Fruit fly (Drosophila melanogaster): Measurements from ENCODE around the gene CG3552.

The CG3552 gene

DNA sequence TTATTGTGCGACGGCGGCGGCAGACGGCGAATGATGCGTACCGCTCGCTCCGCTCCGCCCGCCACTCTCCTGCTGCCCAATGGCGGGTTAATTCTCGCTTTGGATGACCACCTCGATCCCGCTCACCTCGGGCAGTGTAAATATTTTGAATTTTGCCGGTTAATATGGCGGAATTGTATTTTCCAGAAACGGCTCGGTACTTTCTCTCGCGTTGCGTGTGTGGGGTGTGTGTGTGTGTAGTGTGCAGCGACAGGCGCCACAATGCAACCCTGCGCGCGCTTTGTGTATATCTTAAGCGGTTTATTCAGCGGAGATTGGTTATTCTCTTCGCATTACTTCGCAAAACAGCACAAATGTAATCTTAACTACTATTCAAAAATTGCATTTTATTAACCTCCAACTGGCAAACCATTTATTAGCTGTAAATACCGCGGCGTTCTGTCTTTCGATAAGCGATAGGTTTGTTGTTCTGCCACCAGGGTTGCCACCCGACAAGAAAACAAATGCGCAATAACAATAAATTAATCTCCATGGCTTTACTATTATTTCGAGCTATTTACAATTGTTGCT lies at the start of gene CG3552, which contains the start of gene phol:
Gene CG3552, plus strand, starts transcription at position 500 of the 570 bp plus-strand sequence.
Gene phol, minus strand, starts transcription at position 463 of the 570 bp plus-strand sequence.
- TF ChIP-seq CG17801 (GFP tag; optimal IDR thresholded peaks at IDR 0.05; ENCODE audit: partially characterized antibody) = peak; percentile 9

DNA sequence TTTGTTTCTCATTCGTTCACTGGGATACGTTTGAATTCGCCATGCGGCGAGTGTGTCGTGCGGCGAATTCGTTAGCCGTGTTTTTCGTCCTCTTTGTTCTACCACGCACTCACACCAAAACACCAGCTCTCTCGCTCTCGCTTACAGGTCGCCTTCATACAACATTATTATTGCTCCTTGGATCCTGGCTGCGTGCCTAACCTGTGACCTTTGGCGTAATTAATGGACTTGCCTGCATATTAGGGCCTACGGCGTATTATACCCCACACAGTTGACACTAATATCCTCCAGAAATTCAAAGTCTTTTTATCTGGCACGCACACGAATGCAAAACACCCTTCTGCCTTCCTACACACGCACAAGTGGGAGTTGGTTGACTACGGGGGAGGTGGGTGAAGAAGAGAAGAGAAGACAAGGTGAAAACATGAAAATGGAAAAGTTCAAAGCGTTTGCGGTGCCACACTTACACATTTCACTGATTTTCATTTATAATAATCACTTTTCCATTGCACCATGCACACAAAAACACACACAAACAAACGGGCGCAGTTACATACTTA lies 46.0 kb upstream of the CG3552 start:
- no peak for TF ChIP-seq CG17801 (GFP tag; optimal IDR thresholded peaks at IDR 0.05; ENCODE audit: partially characterized antibody)

DNA sequence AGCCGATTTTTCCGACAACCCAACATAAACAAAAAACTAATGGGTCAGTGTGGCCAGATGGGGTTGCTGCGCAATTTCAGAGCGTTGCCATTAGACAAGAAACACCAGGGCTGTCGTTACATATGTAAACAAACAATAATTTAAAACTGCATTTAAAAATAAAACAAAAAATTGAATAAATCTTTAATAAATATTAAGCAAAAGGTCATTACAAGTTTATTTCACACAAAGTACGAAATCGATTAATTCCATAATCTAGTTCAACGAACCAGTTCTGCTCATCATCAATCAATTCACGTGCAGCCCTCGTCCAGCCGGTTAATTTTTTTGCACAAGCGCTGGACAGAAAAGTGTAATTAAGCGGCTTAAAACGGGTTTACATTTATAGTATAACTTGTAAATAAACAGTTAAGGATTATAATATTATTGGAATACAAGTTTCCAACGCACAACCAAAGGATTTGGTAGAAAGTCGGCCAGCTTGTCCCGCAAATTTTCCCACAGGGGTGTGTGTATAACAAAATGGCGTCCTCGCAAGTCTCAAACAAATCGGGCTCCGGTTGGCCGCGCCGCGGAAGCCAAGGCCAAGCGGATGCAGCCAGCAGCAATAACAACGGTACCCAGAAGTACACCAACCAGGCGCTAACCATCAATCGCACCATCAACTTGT lies 45.2 kb upstream of the CG3552 start, which contains the start of the genes CG4022 and Cpsf5:
Gene CG4022, minus strand, starts transcription at position 79 of the 670 bp plus-strand sequence.
Gene Cpsf5, plus strand, starts transcription at position 285 of the 670 bp plus-strand sequence.
- TF ChIP-seq CG17801 (GFP tag; optimal IDR thresholded peaks at IDR 0.05; ENCODE audit: partially characterized antibody) = peak; percentile 81

DNA sequence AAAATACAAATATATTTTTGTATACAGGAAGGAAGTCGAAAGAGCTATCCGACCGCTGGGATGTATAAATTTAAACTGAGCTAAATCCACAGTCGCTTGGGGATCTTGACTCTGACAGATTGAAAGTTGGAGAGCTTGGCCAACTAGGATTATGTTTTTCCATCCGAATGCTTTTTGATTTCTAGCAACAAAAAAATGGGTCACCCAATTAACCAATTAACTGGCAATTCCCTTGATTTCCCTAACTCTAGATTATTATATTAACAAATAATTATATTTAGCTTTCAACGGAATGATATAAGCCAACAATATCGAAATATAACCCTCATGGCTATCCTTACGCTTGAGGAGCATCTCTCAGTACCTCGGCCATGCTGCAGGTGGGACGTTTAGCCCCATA lies 38.8 kb upstream of the CG3552 start, which contains the start of gene CG3982:
Gene CG3982, minus strand, starts transcription at position 101 of the 400 bp plus-strand sequence.
- no peak for TF ChIP-seq CG17801 (GFP tag; optimal IDR thresholded peaks at IDR 0.05; ENCODE audit: partially characterized antibody)

DNA sequence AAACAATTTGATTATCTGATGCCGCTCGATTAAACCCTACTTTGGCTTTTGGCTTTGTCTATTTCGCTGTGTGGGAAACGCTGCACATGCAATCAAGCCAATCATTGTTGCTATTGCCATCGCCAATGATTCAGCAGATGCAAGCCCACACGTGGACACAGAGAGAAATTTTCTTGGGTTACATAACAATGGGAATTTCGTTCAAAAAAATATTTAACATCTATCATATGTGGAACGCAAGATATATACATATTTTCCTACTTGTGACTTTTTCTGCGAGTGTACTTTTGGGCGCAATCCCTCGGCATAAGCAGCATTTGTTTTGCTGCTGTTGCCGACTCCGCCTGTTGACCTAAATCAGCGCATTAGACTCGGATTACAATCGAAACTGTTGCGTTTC lies 36.8 kb upstream of the CG3552 start:
- TF ChIP-seq CG17801 (GFP tag; optimal IDR thresholded peaks at IDR 0.05; ENCODE audit: partially characterized antibody) = peak; percentile 38

DNA sequence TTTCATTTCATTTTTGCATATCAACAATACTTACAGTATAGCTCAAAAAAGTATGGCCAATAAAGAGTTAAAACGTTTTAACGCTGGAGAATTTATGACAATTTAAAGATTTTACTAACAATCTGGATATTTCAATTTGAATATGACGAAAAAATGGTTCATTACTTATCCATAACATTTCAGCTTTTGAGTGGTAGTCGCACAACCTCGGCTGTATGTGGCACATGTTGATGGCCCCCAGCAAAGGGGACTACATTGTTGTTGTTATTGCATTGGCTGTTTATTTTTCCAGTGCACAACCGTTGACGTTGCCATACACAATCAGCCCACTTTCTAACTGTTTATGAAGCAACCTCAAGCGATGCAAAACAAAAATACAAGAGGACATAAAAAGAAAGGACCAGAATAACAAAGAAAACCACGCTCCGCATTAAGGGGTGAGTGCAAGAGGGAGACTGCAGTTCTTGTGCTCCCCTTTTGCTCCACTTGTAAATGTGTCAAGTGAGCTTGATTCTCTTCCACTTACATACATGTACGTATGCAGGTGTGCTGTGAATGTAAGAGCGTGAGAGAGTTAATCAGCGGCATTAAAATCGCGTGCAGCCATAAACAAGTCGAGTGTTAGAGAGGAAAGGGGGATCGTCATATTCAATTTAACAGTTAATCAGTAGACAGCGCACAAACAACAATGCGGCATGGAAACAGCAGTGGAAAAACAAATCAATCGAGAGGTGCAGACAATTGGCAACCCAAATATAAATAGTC lies 35.9 kb upstream of the CG3552 start:
- peak; percentile 98 for TF ChIP-seq CG17801 (GFP tag; optimal IDR thresholded peaks at IDR 0.05; ENCODE audit: partially characterized antibody)

DNA sequence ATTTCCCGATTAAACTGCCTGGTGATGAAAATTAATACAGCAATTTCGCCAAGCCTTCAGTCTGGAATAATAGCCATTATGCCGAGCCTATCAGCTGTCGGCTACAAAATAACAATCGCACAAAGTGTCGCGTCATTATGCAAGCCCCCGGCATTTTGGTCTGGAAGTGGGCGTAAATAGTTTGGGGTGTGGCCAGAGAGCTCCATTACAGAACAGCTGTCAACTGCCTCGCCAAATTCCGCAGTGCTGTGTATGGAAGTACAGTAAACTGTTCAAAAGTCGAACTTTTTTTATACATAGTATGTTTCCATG lies 35.3 kb upstream of the CG3552 start:
- TF ChIP-seq CG17801 (GFP tag; optimal IDR thresholded peaks at IDR 0.05; ENCODE audit: partially characterized antibody) = no peak

DNA sequence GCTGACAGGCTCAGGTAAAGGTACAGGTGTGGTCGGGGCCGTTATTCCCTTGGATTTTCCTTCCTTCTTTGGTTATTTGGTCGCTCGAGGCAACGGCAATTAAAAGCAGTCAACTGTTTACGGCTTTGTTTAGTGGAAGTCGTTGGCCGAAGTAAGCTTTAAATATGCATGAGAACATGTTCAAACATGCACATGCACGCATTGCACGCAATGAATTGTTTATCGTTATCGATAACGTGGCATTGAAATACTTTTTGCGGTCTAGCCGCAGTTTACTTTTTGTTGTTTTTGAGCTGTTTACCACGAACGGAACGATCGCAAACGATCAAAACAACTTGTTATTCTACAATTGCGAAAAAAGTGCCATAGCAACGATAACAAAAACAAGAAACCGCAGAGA lies 34.5 kb upstream of the CG3552 start:
- no peak for TF ChIP-seq CG17801 (GFP tag; optimal IDR thresholded peaks at IDR 0.05; ENCODE audit: partially characterized antibody)

DNA sequence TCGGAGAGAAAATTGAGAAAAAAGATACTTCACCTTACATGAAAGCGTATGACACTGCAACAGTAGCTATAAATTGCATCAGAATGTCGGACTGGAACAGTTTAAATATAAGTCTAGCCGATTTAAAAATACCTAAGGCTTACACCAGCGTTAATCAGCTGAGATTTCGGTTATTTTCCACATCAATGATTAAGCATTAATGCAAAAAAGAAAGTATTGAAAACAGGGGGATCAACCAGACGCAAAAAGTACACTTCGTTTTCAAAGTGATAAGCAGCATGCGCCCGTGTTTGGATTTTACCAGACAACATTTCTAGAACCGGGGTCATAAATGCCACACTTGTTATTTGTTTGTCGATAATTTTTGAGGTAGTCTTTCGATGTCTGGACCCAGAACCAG lies 34.0 kb upstream of the CG3552 start:
- no peak for TF ChIP-seq CG17801 (GFP tag; optimal IDR thresholded peaks at IDR 0.05; ENCODE audit: partially characterized antibody)

DNA sequence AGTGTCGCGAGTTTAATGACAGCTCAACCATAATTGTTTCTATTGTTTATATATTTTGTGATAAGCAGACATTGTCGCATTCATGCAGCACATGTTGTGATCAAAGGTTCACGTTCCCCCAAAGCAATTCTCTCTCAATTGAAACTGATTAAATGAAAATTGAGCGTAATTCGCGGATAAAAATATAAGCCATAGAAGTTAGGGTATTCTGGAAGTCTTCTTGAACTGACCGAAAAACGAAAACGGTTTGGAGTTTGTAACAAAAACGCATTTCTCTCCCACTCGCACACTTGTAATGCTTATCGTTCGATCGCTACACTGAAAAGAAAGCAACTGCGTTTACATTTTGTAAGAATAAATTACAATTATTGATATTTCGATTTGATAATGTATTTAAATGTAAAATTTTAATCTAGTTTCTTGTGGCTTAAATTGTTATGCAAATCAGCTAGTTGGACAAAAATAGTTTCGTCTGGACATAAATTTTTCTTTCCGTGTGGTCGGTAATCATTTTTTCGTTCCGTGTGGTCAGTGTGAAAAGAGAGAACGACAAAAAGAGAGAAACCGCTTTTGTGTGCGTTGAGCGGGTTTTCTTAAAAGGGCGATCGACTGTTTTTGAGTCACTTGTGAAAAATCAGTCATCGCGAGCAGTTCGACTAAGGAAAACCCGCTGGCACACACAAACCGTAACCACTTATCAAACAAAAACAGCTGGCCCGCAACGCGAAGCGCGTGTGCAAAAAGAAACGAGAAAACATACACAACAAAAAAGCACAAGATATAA lies 33.3 kb upstream of the CG3552 start, which contains the start of gene aay:
Gene aay, plus strand, starts transcription at position 618 of the 784 bp plus-strand sequence.
- peak; percentile 100 for TF ChIP-seq CG17801 (GFP tag; optimal IDR thresholded peaks at IDR 0.05; ENCODE audit: partially characterized antibody)

DNA sequence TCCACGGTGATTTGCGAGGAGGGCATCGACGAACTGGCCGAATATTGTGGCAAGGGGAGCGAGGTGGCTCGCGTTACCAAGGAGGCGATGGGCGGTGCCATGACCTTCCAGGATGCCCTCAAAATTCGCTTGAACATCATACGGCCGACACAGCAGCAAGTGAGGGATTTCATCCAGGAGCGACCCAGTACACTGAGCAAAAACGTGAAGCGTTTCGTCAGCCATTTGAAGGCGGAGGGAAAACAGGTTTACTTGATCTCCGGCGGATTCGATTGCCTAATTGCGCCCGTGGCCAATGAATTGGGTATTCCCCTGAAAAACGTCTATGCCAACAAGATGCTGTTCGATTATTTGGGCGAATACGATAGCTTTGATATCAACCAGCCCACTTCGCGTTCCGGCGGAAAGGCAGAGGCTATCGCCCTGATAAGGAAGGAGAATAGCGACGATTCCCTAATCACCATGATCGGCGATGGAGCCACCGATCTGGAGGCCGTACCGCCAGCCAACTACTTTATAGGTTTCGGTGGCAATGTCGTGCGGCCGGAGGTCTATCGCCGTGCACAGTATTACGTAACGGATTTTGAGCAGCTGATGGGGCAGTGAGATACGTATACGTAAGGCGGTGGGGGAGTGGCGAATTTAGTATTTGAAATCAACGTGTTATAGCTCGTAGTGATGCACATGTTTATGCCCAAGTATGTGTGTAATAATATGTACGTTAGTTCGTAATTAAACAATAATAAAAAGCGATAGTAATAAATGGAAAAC lies 32.2 kb upstream of the CG3552 start:
- TF ChIP-seq CG17801 (GFP tag; optimal IDR thresholded peaks at IDR 0.05; ENCODE audit: partially characterized antibody) = no peak

DNA sequence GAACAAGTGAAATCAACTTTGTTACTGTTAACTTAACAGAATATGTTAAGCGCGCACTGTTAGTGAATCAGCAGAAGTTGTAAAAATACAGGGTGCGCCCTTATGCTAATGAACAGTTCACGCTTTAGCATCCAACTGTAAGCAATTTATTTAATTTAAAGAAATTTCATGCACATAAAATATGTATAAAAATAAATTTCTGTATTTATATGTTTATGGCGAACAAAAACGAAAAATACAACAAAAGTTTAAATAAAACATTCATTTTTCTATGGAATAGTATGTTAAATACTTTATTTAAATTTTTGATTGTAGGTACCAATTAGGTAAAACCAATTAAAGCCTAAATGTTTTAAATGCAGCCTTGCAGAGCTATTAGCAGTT lies 31.6 kb upstream of the CG3552 start:
- TF ChIP-seq CG17801 (GFP tag; optimal IDR thresholded peaks at IDR 0.05; ENCODE audit: partially characterized antibody) = peak; percentile 11

DNA sequence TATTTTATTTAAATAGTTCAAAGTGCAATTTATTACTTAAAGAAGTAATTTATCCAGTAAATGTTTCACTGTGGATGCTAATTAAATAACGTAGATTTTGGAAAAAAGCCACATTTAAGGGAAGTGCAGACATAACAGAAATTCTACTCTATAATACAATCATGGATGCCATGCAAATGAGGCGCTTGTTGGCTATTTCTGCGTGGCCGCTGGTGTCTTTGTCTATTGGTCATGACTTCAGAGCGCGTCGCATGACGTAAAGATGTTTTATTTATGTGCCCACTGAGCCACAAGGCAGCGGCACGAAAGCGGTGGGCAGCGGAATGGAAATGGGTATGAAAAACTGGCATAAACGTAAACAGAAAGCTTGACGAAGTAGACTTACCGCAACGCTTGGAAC lies 30.3 kb upstream of the CG3552 start:
- no peak for TF ChIP-seq CG17801 (GFP tag; optimal IDR thresholded peaks at IDR 0.05; ENCODE audit: partially characterized antibody)
